Fruit fly (Drosophila melanogaster) whole organism, embryonic: ENCODE data around the gene Idua.
A peak's percentile ranks its signal among the peaks of the same experiment; 100 is the strongest.

Source experiments
- Atf6 ChIP-seq: fragments of 200-800 bp; sonication (Bioruptor generic); IDR thresholded peaks from 2 replicates; pipeline ENCODE4 v1.3.6; 2022; ENCODE audit warnings: missing biosample characterization, missing genetic modification characterization
- Blimp-1 ChIP-seq: fragments of 200-800 bp; sonication (Bioruptor generic); optimal IDR thresholded peaks from 3 replicates; lab custom pipeline; 2018; ENCODE audit warnings: missing biosample characterization, missing genetic modification characterization, mild to moderate bottlenecking, moderate library complexity, missing genetic modification reagents
- CG10462 ChIP-seq: fragments of 200-800 bp; sonication (Bioruptor generic); optimal IDR thresholded peaks from 2 replicates; lab custom pipeline; 2016; ENCODE audit warnings: missing biosample characterization, missing genetic modification characterization
- CG10565 ChIP-seq: fragments of 200-800 bp; sonication (Bioruptor generic); optimal IDR thresholded peaks from 3 replicates; lab custom pipeline; 2016; ENCODE audit warnings: missing biosample characterization, mild to moderate bottlenecking, missing genetic modification characterization
- CG13775 ChIP-seq: fragments of 200-800 bp; sonication (Bioruptor generic); optimal IDR thresholded peaks from 3 replicates; lab custom pipeline; 2017; ENCODE audit warnings: missing biosample characterization, mild to moderate bottlenecking, missing genetic modification characterization
- CG18476 ChIP-seq: fragments of 200-800 bp; sonication (Bioruptor generic); optimal IDR thresholded peaks from 2 replicates; lab custom pipeline; 2016; ENCODE audit warnings: missing biosample characterization, mild to moderate bottlenecking, missing genetic modification characterization
- CG2202 ChIP-seq: fragments of 200-800 bp; sonication (Bioruptor generic); optimal IDR thresholded peaks from 2 replicates; lab custom pipeline; 2018; ENCODE audit warnings: missing biosample characterization, mild to moderate bottlenecking, missing genetic modification characterization
- CG31365 ChIP-seq: fragments of 200-800 bp; sonication (Bioruptor generic); optimal IDR thresholded peaks from 2 replicates; lab custom pipeline; 2018; ENCODE audit warnings: missing biosample characterization, mild to moderate bottlenecking, missing genetic modification characterization
- CG32772 ChIP-seq: fragments of 200-800 bp; sonication (Bioruptor generic); IDR thresholded peaks from 2 replicates; pipeline ENCODE4 v1.3.6; 2022; ENCODE audit warnings: missing biosample characterization, missing genetic modification characterization
- CG33213 ChIP-seq: fragments of 200-800 bp; sonication (Bioruptor generic); optimal IDR thresholded peaks from 3 replicates; lab custom pipeline; 2016; ENCODE audit warnings: missing biosample characterization, missing genetic modification characterization
- CG3726 ChIP-seq: fragments of 200-800 bp; sonication (Bioruptor generic); IDR thresholded peaks from 3 replicates; pipeline ENCODE4, ENCODE4 v1.3.6; 2022; ENCODE audit warnings: missing biosample characterization, missing genetic modification characterization
- CG4424 ChIP-seq: fragments of 200-800 bp; sonication (Bioruptor generic); optimal IDR thresholded peaks from 3 replicates; lab custom pipeline; 2016; ENCODE audit warnings: missing biosample characterization, missing genetic modification characterization
- CG4854 ChIP-seq: fragments of 200-800 bp; sonication (Bioruptor generic); optimal IDR thresholded peaks from 2 replicates; lab custom pipeline; 2016; ENCODE audit warnings: missing biosample characterization, missing genetic modification characterization, inconsistent platforms
- CG6689 ChIP-seq: fragments of 200-800 bp; sonication (Bioruptor generic); IDR thresholded peaks from 2 replicates; pipeline ENCODE4 v1.3.6; 2022; ENCODE audit warnings: missing biosample characterization, missing genetic modification characterization
- CG6854 ChIP-seq: fragments of 200-800 bp; sonication (Bioruptor generic); optimal IDR thresholded peaks from 3 replicates; lab custom pipeline; 2017; ENCODE audit warnings: missing biosample characterization, mild to moderate bottlenecking, missing genetic modification characterization
- CG7556 ChIP-seq: fragments of 200-800 bp; sonication (Bioruptor generic); optimal IDR thresholded peaks from 2 replicates; lab custom pipeline; 2017; ENCODE audit warnings: missing biosample characterization, mild to moderate bottlenecking, missing genetic modification characterization
- CG7839 ChIP-seq: fragments of 200-800 bp; sonication (Bioruptor generic); optimal IDR thresholded peaks from 3 replicates; lab custom pipeline; 2018; ENCODE audit warnings: missing biosample characterization, mild to moderate bottlenecking, missing genetic modification characterization, moderate library complexity
- CG7928 ChIP-seq: fragments of 200-800 bp; sonication (Bioruptor generic); optimal IDR thresholded peaks from 2 replicates; lab custom pipeline; 2017; ENCODE audit warnings: missing biosample characterization, mild to moderate bottlenecking, missing genetic modification characterization
- CG8281 ChIP-seq: fragments of 200-800 bp; sonication (Bioruptor generic); optimal IDR thresholded peaks from 2 replicates; lab custom pipeline; 2018; ENCODE audit warnings: missing biosample characterization, mild to moderate bottlenecking, missing genetic modification characterization, moderate library complexity
- CG8924 ChIP-seq: fragments of 200-800 bp; optimal IDR thresholded peaks from 3 replicates; lab custom pipeline; 2019; ENCODE audit warnings: missing biosample characterization, mild to moderate bottlenecking, missing genetic modification characterization, moderate library complexity
- CG9797 ChIP-seq: fragments of 200-800 bp; sonication (Bioruptor generic); optimal IDR thresholded peaks from 3 replicates; lab custom pipeline; 2018; ENCODE audit warnings: missing biosample characterization, mild to moderate bottlenecking, missing genetic modification characterization
- CTCF ChIP-seq: fragments of 200-800 bp; sonication (Bioruptor generic); optimal IDR thresholded peaks from 2 replicates; lab custom pipeline; 2017; ENCODE audit warnings: missing biosample characterization, mild to moderate bottlenecking, missing genetic modification characterization, moderate library complexity
- Deaf1 ChIP-seq: fragments of 200-800 bp; optimal IDR thresholded peaks from 3 replicates; lab custom pipeline; 2019; ENCODE audit warnings: missing biosample characterization, mild to moderate bottlenecking, missing genetic modification characterization, moderate library complexity
- Dek ChIP-seq: fragments of 200-800 bp; sonication (Bioruptor generic); optimal IDR thresholded peaks from 3 replicates; lab custom pipeline; 2019; ENCODE audit warnings: missing biosample characterization, mild to moderate bottlenecking, missing genetic modification characterization, moderate library complexity
- Eip74EF ChIP-seq, 2 experiments: fragments of 200-800 bp in 1 of 2; fragments of >200 bp in 1 of 2; sonication (Bioruptor generic) in 1 of 2; optimal IDR thresholded peaks; 2 replicates each; lab custom pipeline; 2017 to 2019; ENCODE audit warnings: missing biosample characterization in 2 of 2, missing genetic modification characterization in 2 of 2, mild to moderate bottlenecking in 1 of 2, moderate library complexity in 1 of 2
- Elba2 ChIP-seq: fragments of 200-800 bp; sonication (Bioruptor generic); optimal IDR thresholded peaks from 3 replicates; lab custom pipeline; 2016; ENCODE audit warnings: missing biosample characterization, missing genetic modification characterization
- Ets97D ChIP-seq: fragments of 200-800 bp; sonication (Bioruptor generic); optimal IDR thresholded peaks from 3 replicates; lab custom pipeline; 2016; ENCODE audit warnings: missing biosample characterization, missing genetic modification characterization
- Fer1 ChIP-seq: fragments of 200-800 bp; sonication (Bioruptor generic); optimal IDR thresholded peaks from 2 replicates; lab custom pipeline; 2017; ENCODE audit warnings: missing biosample characterization, mild to moderate bottlenecking, missing genetic modification characterization
- Hr3 ChIP-seq: fragments of 200-800 bp; sonication (Bioruptor generic); optimal IDR thresholded peaks from 3 replicates; lab custom pipeline; 2016; ENCODE audit warnings: missing biosample characterization, missing genetic modification characterization
- Hr39 ChIP-seq: fragments of >200 bp; optimal IDR thresholded peaks from 2 replicates; lab custom pipeline; 2017
- MBD-R2 ChIP-seq: fragments of 200-800 bp; sonication (Bioruptor generic); IDR thresholded peaks from 2 replicates; pipeline ENCODE4 v1.3.6; 2022; ENCODE audit warnings: missing biosample characterization, missing genetic modification characterization
- Meics ChIP-seq: fragments of 200-800 bp; sonication (Bioruptor generic); optimal IDR thresholded peaks from 2 replicates; lab custom pipeline; 2017; ENCODE audit warnings: missing biosample characterization, mild to moderate bottlenecking, missing genetic modification characterization
- Myb ChIP-seq: fragments of 200-800 bp; sonication (Bioruptor generic); optimal IDR thresholded peaks from 2 replicates; lab custom pipeline; 2016; ENCODE audit warnings: missing biosample characterization, missing genetic modification characterization
- Oli ChIP-seq: fragments of 200-800 bp; sonication (Bioruptor generic); optimal IDR thresholded peaks from 2 replicates; lab custom pipeline; 2018; ENCODE audit warnings: missing biosample characterization, mild to moderate bottlenecking, missing genetic modification characterization, moderate library complexity
- Rx ChIP-seq: fragments of 200-800 bp; sonication (Bioruptor generic); IDR thresholded peaks from 2 replicates; pipeline ENCODE4 v1.3.6; 2022; ENCODE audit warnings: missing biosample characterization, missing genetic modification characterization
- Scr ChIP-seq: fragments of 200-800 bp; sonication (Bioruptor generic); IDR thresholded peaks from 2 replicates; pipeline ENCODE4 v1.3.6; 2022; ENCODE audit warnings: missing biosample characterization, missing genetic modification characterization; ENCODE audit not compliant: partially characterized antibody
- Sox102F ChIP-seq: fragments of 200-800 bp; sonication (Bioruptor generic); optimal IDR thresholded peaks from 2 replicates; lab custom pipeline; 2018; ENCODE audit warnings: missing biosample characterization, mild to moderate bottlenecking, missing genetic modification characterization, moderate library complexity
- YL-1 ChIP-seq: fragments of 200-800 bp; sonication (Bioruptor generic); optimal IDR thresholded peaks from 3 replicates; lab custom pipeline; 2017; ENCODE audit warnings: missing biosample characterization, mild to moderate bottlenecking, missing genetic modification characterization
- cas ChIP-seq: fragments of 200-800 bp; sonication (Bioruptor generic); IDR thresholded peaks from 2 replicates; pipeline ENCODE4 v1.3.6; 2022; ENCODE audit warnings: missing biosample characterization, missing genetic modification characterization
- chm ChIP-seq: fragments of 200-800 bp; sonication (Bioruptor generic); IDR thresholded peaks from 2 replicates; pipeline ENCODE4 v1.3.6; 2022; ENCODE audit warnings: missing biosample characterization, missing genetic modification characterization
- dmrt99B ChIP-seq: fragments of 200-800 bp; sonication (Bioruptor generic); optimal IDR thresholded peaks from 2 replicates; lab custom pipeline; 2018; ENCODE audit warnings: missing biosample characterization, mild to moderate bottlenecking, missing genetic modification characterization, moderate library complexity
- gro ChIP-seq: fragments of 200-800 bp; sonication (Bioruptor generic); optimal IDR thresholded peaks from 2 replicates; lab custom pipeline; 2016; ENCODE audit warnings: missing biosample characterization, missing genetic modification characterization
- klu ChIP-seq: fragments of 200-800 bp; sonication (Bioruptor generic); IDR thresholded peaks from 2 replicates; pipeline ENCODE4 v1.3.6; 2022; ENCODE audit warnings: missing biosample characterization, missing genetic modification characterization
- onecut ChIP-seq: fragments of 200-800 bp; sonication (Bioruptor generic); IDR thresholded peaks from 2 replicates; pipeline ENCODE4 v1.3.6; 2022; ENCODE audit warnings: missing biosample characterization, missing genetic modification characterization
- phol ChIP-seq: fragments of 200-800 bp; sonication (Bioruptor generic); optimal IDR thresholded peaks from 3 replicates; lab custom pipeline; 2018; ENCODE audit warnings: missing biosample characterization, mild to moderate bottlenecking, missing genetic modification characterization, moderate library complexity
- pnt ChIP-seq: fragments of 200-800 bp; sonication (Bioruptor generic); optimal IDR thresholded peaks from 3 replicates; lab custom pipeline; 2016; ENCODE audit warnings: missing biosample characterization, missing genetic modification characterization
- pros ChIP-seq: fragments of 200-800 bp; sonication (Bioruptor generic); optimal IDR thresholded peaks from 3 replicates; lab custom pipeline; 2019; ENCODE audit warnings: missing biosample characterization, mild to moderate bottlenecking, missing genetic modification characterization, moderate library complexity
- row ChIP-seq: fragments of 200-800 bp; sonication (Bioruptor generic); IDR thresholded peaks from 3 replicates; pipeline ENCODE4 v1.3.6; 2022; ENCODE audit warnings: missing biosample characterization, missing genetic modification characterization
- schlank ChIP-seq: fragments of 200-800 bp; sonication (Bioruptor generic); optimal IDR thresholded peaks from 2 replicates; lab custom pipeline; 2018; ENCODE audit warnings: missing biosample characterization, mild to moderate bottlenecking, missing genetic modification characterization
- sisA ChIP-seq: fragments of 200-800 bp; sonication (Bioruptor generic); IDR thresholded peaks from 2 replicates; pipeline ENCODE4 v1.3.6; 2022; ENCODE audit warnings: missing biosample characterization, missing genetic modification characterization
- toy ChIP-seq: fragments of 200-800 bp; sonication (Bioruptor generic); IDR thresholded peaks from 2 replicates; pipeline ENCODE4 v1.3.6; 2022; ENCODE audit warnings: missing biosample characterization, missing genetic modification characterization
- zfh2 ChIP-seq: fragments of 200-800 bp; sonication (Bioruptor generic); optimal IDR thresholded peaks from 2 replicates; lab custom pipeline; 2016; ENCODE audit warnings: missing biosample characterization, missing genetic modification characterization

Idua gene

dm6 chr2L:11106562-11106962 lies 6.3 kb downstream of the Idua start, which contains the start of gene Reps (continued):
- TF ChIP-seq Elba2 (GFP tag; lab: Kevin White, UChicago) (peak; percentile 98), CG6689 (GFP tag; lab: Robert Waterston, UW) (peak; percentile 100), klu (GFP tag; lab: Robert Waterston, UW) (peak; percentile 99), CG10565 (peak; percentile 95), Rx (GFP tag; lab: Robert Waterston, UW) (peak; percentile 98), MBD-R2 (GFP tag; lab: Robert Waterston, UW) (peak; percentile 99), Hr3 (GFP tag; lab: Kevin White, UChicago) (peak; percentile 99), Dek (tag; lab: Kevin White, UChicago) (peak; percentile 97), Sox102F (GFP tag; lab: Kevin White, UChicago) (peak; percentile 98), chm (GFP tag; lab: Robert Waterston, UW) (peak; percentile 98), CG7556 (GFP tag; lab: Kevin White, UChicago) (peak; percentile 97), pnt (peak; percentile 98), Atf6 (peak; percentile 98), CG8924 (peak; percentile 98), CG4854 (GFP tag; lab: Kevin White, UChicago) (peak; percentile 97), CG6854 (peak; percentile 97), onecut (GFP tag; lab: Robert Waterston, UW) (peak; percentile 95), CG2202 (tag; lab: Kevin White, UChicago) (peak; percentile 97), Blimp-1 (peak; percentile 97), phol (tag; lab: Kevin White, UChicago) (peak; percentile 99), dmrt99B (tag; lab: Kevin White, UChicago) (peak; percentile 98), CG33213 (GFP tag; lab: Kevin White, UChicago) (peak; percentile 97), CG32772 (peak; percentile 99), Ets97D (GFP tag; lab: Kevin White, UChicago) (peak; percentile 95), Oli (tag; lab: Kevin White, UChicago) (peak; percentile 98), toy (GFP tag; lab: Robert Waterston, UW) (peak; percentile 97), CG3726 (GFP tag; lab: Robert Waterston, UW) (peak; percentile 98), CG31365 (tag; lab: Kevin White, UChicago) (peak; percentile 89), YL-1 (peak; percentile 98), cas (GFP tag; lab: Robert Waterston, UW) (peak; percentile 98), CG9797 (GFP tag; lab: Kevin White, UChicago) (peak; percentile 72), CTCF (GFP tag; lab: Kevin White, UChicago) (peak; percentile 71), Deaf1 (no peak), pros (GFP tag; lab: Kevin White, UChicago) (peak; percentile 69), CG7839 (tag; lab: Kevin White, UChicago) (peak; percentile 99), Scr (GFP tag; lab: Robert Waterston, UW) (peak; percentile 71), Myb (peak; percentile 88), zfh2 (GFP tag; lab: Kevin White, UChicago) (peak; percentile 98), Eip74EF (GFP tag; optimal IDR thresholded peaks at IDR 0.05; lab: Kevin White, UChicago) (peak in 1 of 2 experiments; percentile 95), CG7928 (peak; percentile 100), gro (GFP tag; lab: Kevin White, UChicago) (peak; percentile 97), Meics (GFP tag; lab: Kevin White, UChicago) (peak; percentile 98), CG4424 (GFP tag; lab: Kevin White, UChicago) (peak; percentile 99), Hr39 (lab: Kevin White, UChicago) (no peak), CG10462 (GFP tag; lab: Kevin White, UChicago) (peak; percentile 98), CG18476 (GFP tag; lab: Kevin White, UChicago) (peak; percentile 98), CG13775 (peak; percentile 100), row (peak; percentile 99), CG8281 (tag; lab: Kevin White, UChicago) (peak; percentile 90), Fer1 (GFP tag; lab: Kevin White, UChicago) (peak; percentile 98), sisA (peak; percentile 99), schlank (peak; percentile 93)
